Worm (Caenorhabditis elegans) whole organism, L2 larva: ENCODE data around the gene srbc-31.

ENCODE experiments used
- ZK546.5 ChIP-seq: sonication (generic microtip); optimal IDR thresholded peaks from 2 replicates; lab custom pipeline; 2017; ENCODE audit warnings: missing biosample characterization, missing genetic modification characterization
- ceh-82 ChIP-seq: fragments of 150-350 bp; optimal IDR thresholded peaks from 2 replicates; lab custom pipeline; 2014; ENCODE audit warnings: missing biosample characterization, missing genetic modification characterization
- egl-27 ChIP-seq: sonication (generic microtip); optimal IDR thresholded peaks from 3 replicates; lab custom pipeline; 2017; ENCODE audit warnings: missing biosample characterization, missing genetic modification reagents, missing genetic modification characterization
- elt-3 ChIP-seq: sonication (generic microtip); optimal IDR thresholded peaks from 2 replicates; lab custom pipeline; 2017; ENCODE audit warnings: missing biosample characterization, missing genetic modification characterization
- lsy-2 ChIP-seq, 2 experiments: fragments of 150-350 bp in 1 of 2; sonication (generic microtip) in 1 of 2; optimal IDR thresholded peaks; 2 replicates each; lab custom pipeline; 2014 to 2017; ENCODE audit warnings: missing biosample characterization in 2 of 2, missing genetic modification characterization in 2 of 2
- nhr-237 ChIP-seq: fragments of 150-350 bp; optimal IDR thresholded peaks from 2 replicates; lab custom pipeline; 2014; ENCODE audit warnings: missing biosample characterization, missing genetic modification characterization

DNA sequence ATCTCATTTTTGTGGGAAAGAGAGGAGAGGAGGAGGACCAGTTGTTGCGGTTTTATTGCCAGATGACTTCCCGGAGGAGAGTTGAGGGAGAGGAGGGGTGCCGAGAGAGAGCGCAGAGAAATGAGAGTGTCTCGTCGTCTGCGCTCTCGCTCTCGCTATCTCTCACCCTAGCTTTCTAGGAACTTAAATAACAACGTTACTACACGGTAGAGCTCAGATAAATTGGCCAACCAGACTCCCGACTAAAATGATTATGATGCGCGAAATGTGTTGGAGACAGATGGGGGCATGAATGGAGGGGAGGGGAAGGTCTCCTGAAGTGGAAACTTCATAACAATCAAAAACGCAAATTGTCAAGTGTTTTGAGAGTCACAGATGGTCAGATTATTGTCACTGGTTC, 22.8 kb downstream of the srbc-31 start:
- TF ChIP-seq ZK546.5 (tag; lab: Kevin White, UChicago) (no peak), nhr-237 (tag; lab: Kevin White, UChicago) (no peak), elt-3 (tag; lab: Kevin White, UChicago) (no peak), lsy-2 (tag; optimal IDR thresholded peaks at IDR 0.05; lab: Kevin White, UChicago) (no peak), ceh-82 (tag; lab: Kevin White, UChicago) (no peak), egl-27 (no peak)
